Worm (Caenorhabditis elegans) whole organism, L3 larva: ENCODE data around the gene D1025.1.

Source experiments
- R02D3.7 ChIP-seq: fragments of 150-350 bp; optimal IDR thresholded peaks from 2 replicates; lab custom pipeline; 2014; ENCODE audit warnings: missing biosample characterization, missing genetic modification characterization
- aly-2 ChIP-seq: fragments of 150-350 bp; optimal IDR thresholded peaks from 2 replicates; lab custom pipeline; 2014; ENCODE audit warnings: missing biosample characterization, missing genetic modification characterization
- ama-1 ChIP-seq: fragments of 150-350 bp; optimal IDR thresholded peaks from 2 replicates; lab custom pipeline; 2018
- ceh-28 ChIP-seq: fragments of 150-350 bp; optimal IDR thresholded peaks from 2 replicates; lab custom pipeline; 2014; ENCODE audit warnings: missing biosample characterization, missing genetic modification reagents, missing genetic modification characterization
- ceh-82 ChIP-seq: fragments of 150-350 bp; optimal IDR thresholded peaks from 2 replicates; lab custom pipeline; 2014; ENCODE audit warnings: missing biosample characterization, missing genetic modification characterization
- egl-27 ChIP-seq: sonication (generic microtip); optimal IDR thresholded peaks from 4 replicates; lab custom pipeline; 2017; ENCODE audit warnings: missing biosample characterization, missing genetic modification reagents, missing genetic modification characterization
- egl-5 ChIP-seq: fragments of 150-350 bp; optimal IDR thresholded peaks from 2 replicates; lab custom pipeline; 2017; ENCODE audit warnings: missing biosample characterization, missing genetic modification reagents, missing genetic modification characterization, inconsistent platforms
- elt-1 ChIP-seq: fragments of 150-350 bp; optimal IDR thresholded peaks from 2 replicates; lab custom pipeline; 2014; ENCODE audit warnings: missing biosample characterization, missing genetic modification characterization
- elt-2 ChIP-seq: sonication (generic microtip); optimal IDR thresholded peaks from 2 replicates; lab custom pipeline; 2016; ENCODE audit warnings: missing genetic modification reagents, mild to moderate bottlenecking, missing genetic modification characterization, missing compliant biosample characterization
- elt-3 ChIP-seq, 3 experiments: fragments of 150-350 bp in 1 of 3; sonication (generic microtip) in 2 of 3; optimal IDR thresholded peaks; 2 replicates in 2 of 3; 4 replicates in 1 of 3; lab custom pipeline; 2014 to 2017; ENCODE audit warnings: missing biosample characterization in 3 of 3, missing genetic modification characterization in 3 of 3
- eor-1 ChIP-seq, 2 experiments: fragments of 150-350 bp; optimal IDR thresholded peaks; 2 replicates each; lab custom pipeline; 2014 to 2018; ENCODE audit warnings: missing biosample characterization in 2 of 2, missing genetic modification characterization in 2 of 2
- fkh-2 ChIP-seq: fragments of 150-350 bp; optimal IDR thresholded peaks from 2 replicates; lab custom pipeline; 2014; ENCODE audit warnings: missing biosample characterization, missing genetic modification reagents, missing genetic modification characterization
- jun-1 ChIP-seq: fragments of 150-350 bp; optimal IDR thresholded peaks from 2 replicates; lab custom pipeline; 2014; ENCODE audit warnings: missing biosample characterization, missing genetic modification reagents, missing genetic modification characterization
- lin-15B ChIP-seq: fragments of 150-350 bp; optimal IDR thresholded peaks from 2 replicates; lab custom pipeline; 2014; ENCODE audit warnings: missing biosample characterization, missing genetic modification characterization
- lin-39 ChIP-seq: fragments of 150-350 bp; optimal IDR thresholded peaks from 2 replicates; lab custom pipeline; 2018; ENCODE audit warnings: missing biosample characterization, missing genetic modification reagents, missing genetic modification characterization
- lsy-12 ChIP-seq: sonication (generic microtip); optimal IDR thresholded peaks from 2 replicates; lab custom pipeline; 2016; ENCODE audit warnings: mild to moderate bottlenecking, missing genetic modification characterization, missing compliant biosample characterization
- mdl-1 ChIP-seq: fragments of 150-350 bp; optimal IDR thresholded peaks from 2 replicates; lab custom pipeline; 2014; ENCODE audit warnings: missing biosample characterization, missing genetic modification characterization
- mml-1 ChIP-seq: fragments of 150-350 bp; sonication (generic microtip); optimal IDR thresholded peaks from 3 replicates; lab custom pipeline; 2014; ENCODE audit warnings: missing biosample characterization, missing genetic modification characterization
- nfya-1 ChIP-seq: sonication (generic microtip); optimal IDR thresholded peaks from 2 replicates; lab custom pipeline; 2017; ENCODE audit warnings: missing genetic modification characterization, mild to moderate bottlenecking, missing compliant biosample characterization, antibody characterized with exemption, moderate library complexity; ENCODE audit not compliant: insufficient read depth
- nhr-11 ChIP-seq: fragments of 150-350 bp; optimal IDR thresholded peaks from 2 replicates; lab custom pipeline; 2014; ENCODE audit warnings: missing biosample characterization, missing genetic modification characterization
- nhr-23 ChIP-seq: fragments of 150-350 bp; optimal IDR thresholded peaks from 2 replicates; lab custom pipeline; 2014; ENCODE audit warnings: missing biosample characterization, missing genetic modification reagents, missing genetic modification characterization
- nhr-237 ChIP-seq: fragments of 150-350 bp; optimal IDR thresholded peaks from 2 replicates; lab custom pipeline; 2014; ENCODE audit warnings: missing biosample characterization, missing genetic modification characterization
- nhr-25 ChIP-seq: sonication (generic microtip); optimal IDR thresholded peaks from 2 replicates; lab custom pipeline; 2017; ENCODE audit warnings: missing biosample characterization, missing genetic modification characterization
- nhr-28 ChIP-seq: fragments of 150-350 bp; optimal IDR thresholded peaks from 2 replicates; lab custom pipeline; 2014; ENCODE audit warnings: missing biosample characterization, missing genetic modification characterization
- nhr-43 ChIP-seq: sonication (generic microtip); optimal IDR thresholded peaks from 2 replicates; lab custom pipeline; 2016; ENCODE audit warnings: mild to moderate bottlenecking, missing genetic modification characterization, missing compliant biosample characterization; ENCODE audit not compliant: poor library complexity, severe bottlenecking
- nhr-77 ChIP-seq: fragments of 150-350 bp; optimal IDR thresholded peaks from 2 replicates; lab custom pipeline; 2014; ENCODE audit warnings: missing biosample characterization, missing genetic modification characterization
- pha-4 ChIP-seq: fragments of 150-350 bp; optimal IDR thresholded peaks from 2 replicates; lab custom pipeline; 2014; ENCODE audit warnings: missing biosample characterization, missing genetic modification reagents, missing genetic modification characterization
- pqm-1 ChIP-seq: fragments of 150-350 bp; optimal IDR thresholded peaks from 2 replicates; lab custom pipeline; 2017; ENCODE audit warnings: missing biosample characterization, missing genetic modification characterization, inconsistent platforms
- sea-2 ChIP-seq: fragments of 150-350 bp; sonication (generic microtip); optimal IDR thresholded peaks from 4 replicates; lab custom pipeline; 2014; ENCODE audit warnings: missing biosample characterization, missing genetic modification reagents, missing genetic modification characterization
- unc-62 ChIP-seq: fragments of 150-350 bp; sonication (generic microtip); optimal IDR thresholded peaks from 4 replicates; lab custom pipeline; 2014; ENCODE audit warnings: missing biosample characterization, missing genetic modification reagents, missing genetic modification characterization
- zag-1 ChIP-seq: fragments of 150-350 bp; optimal IDR thresholded peaks from 2 replicates; lab custom pipeline; 2014; ENCODE audit warnings: missing biosample characterization, missing genetic modification characterization
- ztf-4 ChIP-seq: fragments of 150-350 bp; optimal IDR thresholded peaks from 2 replicates; lab custom pipeline; 2014; ENCODE audit warnings: missing biosample characterization, missing genetic modification characterization

The D1025.1 gene

DNA sequence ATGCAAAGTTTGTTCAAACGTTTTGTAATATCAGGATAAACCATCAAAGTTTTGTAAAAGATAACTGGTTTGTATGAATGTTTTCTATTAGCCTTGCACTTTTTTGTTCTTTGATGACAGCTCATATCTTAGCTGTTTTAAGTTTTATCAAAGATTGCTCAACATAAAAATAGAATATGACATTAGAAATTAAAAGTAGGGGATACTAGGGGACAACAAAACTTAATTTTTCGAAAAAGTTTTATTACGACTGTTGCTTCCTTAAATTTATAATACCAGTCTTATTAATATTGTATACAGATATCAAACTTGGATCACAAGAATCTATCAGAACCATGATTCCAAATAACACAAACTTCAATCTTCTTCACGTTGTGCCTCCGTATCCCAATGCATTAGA is 24.8 kb upstream of the D1025.1 start, which contains the start of gene ztf-14:
ztf-14 (plus strand) TSS at position 301 of the 400 bp plus-strand sequence.
- TF ChIP-seq R02D3.7 (tag; lab: Kevin White, UChicago) (no peak), ama-1 (no peak), lsy-12 (no peak), ztf-4 (tag; lab: Kevin White, UChicago) (no peak), jun-1 (tag; lab: Kevin White, UChicago) (no peak)

DNA sequence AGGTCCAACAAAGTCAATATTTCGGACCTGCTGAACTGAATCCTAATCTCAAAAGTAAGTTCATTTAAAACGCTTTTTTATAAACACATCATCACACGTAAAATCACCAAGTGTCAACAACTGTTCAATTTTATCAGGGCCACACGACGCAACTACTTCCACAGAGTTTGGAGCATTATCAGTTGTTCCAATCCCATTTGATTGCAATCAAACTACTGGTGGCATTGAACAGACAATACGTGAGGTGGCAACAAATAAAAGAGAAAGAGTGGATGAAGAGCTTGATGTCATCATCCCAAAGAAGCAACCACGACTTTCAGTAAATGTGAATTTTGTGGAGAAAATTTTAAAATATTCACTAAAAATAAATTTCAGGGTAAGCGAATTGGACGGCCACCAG is 24.0 kb upstream of the D1025.1 start:
- TF ChIP-seq egl-5 (tag; lab: Kevin White, UChicago), result peak; percentile 81
- no peak for TF ChIP-seq mml-1 (tag; lab: Kevin White, UChicago)

DNA sequence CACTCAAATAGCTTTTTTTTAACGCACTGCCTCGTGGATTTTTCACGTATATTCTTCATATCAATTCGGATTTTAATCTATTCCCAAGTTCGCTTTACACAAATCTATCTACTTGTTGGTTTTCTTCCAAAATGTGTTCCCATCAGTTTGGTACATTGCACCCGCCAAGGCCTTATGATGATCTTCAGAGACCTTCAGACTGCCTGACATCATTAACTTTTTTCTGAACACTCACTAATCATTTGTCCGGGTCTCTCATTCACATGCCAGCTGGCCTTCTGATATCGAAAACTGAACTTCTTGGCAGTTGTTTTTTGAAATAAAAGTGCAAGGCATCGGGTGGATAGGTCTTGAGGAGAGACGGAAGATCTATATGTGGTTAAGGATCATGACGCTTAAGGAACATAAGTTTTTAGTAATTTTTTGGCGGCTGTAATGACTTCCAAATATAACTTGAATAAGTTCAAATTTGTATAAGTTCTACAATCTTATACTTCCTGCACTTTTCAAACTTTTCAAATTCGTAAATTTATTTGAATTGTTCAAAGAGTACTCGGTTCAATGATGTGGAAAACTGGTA is 20.6 kb upstream of the D1025.1 start:
- TF ChIP-seq nhr-237, result no peak
- TF ChIP-seq nhr-28 (tag; lab: Kevin White, UChicago), result no peak
- TF ChIP-seq nhr-25 (tag; lab: Kevin White, UChicago), result peak; percentile 53
- no peak for TF ChIP-seq sea-2 (GFP tag; lab: Kevin White, UChicago)
- TF ChIP-seq ceh-28 (tag; lab: Kevin White, UChicago), result no peak
- TF ChIP-seq pqm-1 (tag; lab: Kevin White, UChicago), result no peak
- TF ChIP-seq nhr-43, result peak; percentile 5
- TF ChIP-seq ama-1, result no peak

DNA sequence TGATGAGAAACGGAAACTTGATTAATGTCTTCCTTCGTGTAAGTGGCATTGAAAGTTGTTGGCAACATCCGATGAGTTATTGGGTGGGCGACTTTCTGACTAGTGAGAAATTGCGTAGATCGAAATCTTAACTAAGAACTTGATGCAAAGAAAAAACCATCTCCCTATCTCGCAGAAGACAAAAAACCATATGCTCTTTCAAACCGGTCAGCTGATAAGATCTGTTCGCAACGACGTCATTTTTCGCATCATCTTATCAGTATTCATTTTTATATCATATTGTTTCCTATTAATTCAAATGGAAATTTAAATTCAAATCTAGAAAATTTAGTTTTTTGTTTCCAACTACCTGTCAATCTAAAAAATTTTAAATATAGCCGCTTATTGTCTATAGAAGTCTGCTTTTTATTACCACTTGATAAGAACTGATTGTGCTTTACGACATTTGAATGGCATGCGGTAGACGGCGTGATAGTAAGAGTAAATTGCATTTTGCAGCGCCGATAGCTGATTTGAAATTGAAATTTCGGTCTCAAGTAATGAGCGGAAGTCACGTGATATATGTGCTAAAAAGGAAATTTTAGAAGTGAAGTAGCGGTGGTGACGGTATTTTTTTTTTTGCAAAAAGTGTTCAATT is 20.0 kb upstream of the D1025.1 start:
- TF ChIP-seq fkh-2 (tag; lab: Kevin White, UChicago), result no peak
- TF ChIP-seq pha-4, result peak; percentile 14
- TF ChIP-seq nhr-11 (tag; lab: Kevin White, UChicago), result no peak
- TF ChIP-seq aly-2, result no peak
- no peak for TF ChIP-seq lin-15B
- TF ChIP-seq unc-62 (GFP tag; lab: Kevin White, UChicago), result no peak
- no peak for TF ChIP-seq lin-39 (tag; lab: Kevin White, UChicago)
- peak; percentile 17 for TF ChIP-seq pqm-1 (tag; lab: Kevin White, UChicago)
- TF ChIP-seq elt-1 (tag; lab: Kevin White, UChicago), result peak; percentile 84
- no peak for TF ChIP-seq eor-1 (tag; optimal IDR thresholded peaks at IDR 0.05; lab: Kevin White, UChicago)
- TF ChIP-seq egl-27 (tag; lab: Kevin White, UChicago), result peak; percentile 36
- TF ChIP-seq nhr-25 (tag; lab: Kevin White, UChicago), result peak; percentile 72
- TF ChIP-seq elt-2 (tag; lab: Kevin White, UChicago), result peak; percentile 99
- TF ChIP-seq mdl-1, result no peak
- TF ChIP-seq egl-5 (tag; lab: Kevin White, UChicago), result no peak
- no peak for TF ChIP-seq nhr-77 (tag; lab: Kevin White, UChicago)
- TF ChIP-seq ceh-28 (tag; lab: Kevin White, UChicago), result no peak
- no peak for TF ChIP-seq ceh-82 (tag; lab: Kevin White, UChicago)

DNA sequence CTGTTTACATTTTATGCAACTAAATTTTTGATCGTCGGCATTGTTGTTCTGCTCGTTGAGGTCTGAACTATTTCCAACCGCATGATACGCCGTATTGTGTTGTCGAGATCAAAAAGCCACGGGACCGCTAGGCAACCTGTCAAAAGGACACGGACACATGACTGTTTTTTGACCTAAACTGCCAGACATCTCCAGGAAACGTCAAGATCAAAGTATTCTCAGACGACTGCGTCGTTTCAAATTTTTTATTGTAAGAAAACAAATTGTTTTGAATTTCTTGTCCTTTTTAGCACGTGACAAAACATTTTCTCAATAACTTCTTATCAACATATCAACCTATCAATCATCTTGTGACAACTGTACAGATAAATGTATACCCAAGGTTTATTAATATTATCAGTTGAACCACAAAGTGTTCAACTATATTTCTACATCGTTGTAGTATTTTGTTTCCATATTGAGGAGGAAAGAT is 18.4 kb upstream of the D1025.1 start:
- TF ChIP-seq lin-39 (tag; lab: Kevin White, UChicago) (no peak), nhr-25 (tag; lab: Kevin White, UChicago) (peak; percentile 69), jun-1 (tag; lab: Kevin White, UChicago) (peak; percentile 87), R02D3.7 (tag; lab: Kevin White, UChicago) (no peak), elt-1 (tag; lab: Kevin White, UChicago) (peak; percentile 19), elt-2 (tag; lab: Kevin White, UChicago) (peak; percentile 97), nfya-1 (tag; lab: Kevin White, UChicago) (peak; percentile 9), pha-4 (peak; percentile 61), eor-1 (tag; optimal IDR thresholded peaks at IDR 0.05; lab: Kevin White, UChicago) (no peak), egl-27 (tag; lab: Kevin White, UChicago) (no peak), nhr-43 (peak; percentile 82), pqm-1 (tag; lab: Kevin White, UChicago) (peak; percentile 83), nhr-23 (tag; lab: Kevin White, UChicago) (peak; percentile 13), unc-62 (GFP tag; lab: Kevin White, UChicago) (peak; percentile 45), zag-1 (tag; lab: Kevin White, UChicago) (no peak), elt-3 (tag; optimal IDR thresholded peaks at IDR 0.05; lab: Kevin White, UChicago) (no peak)
